Fruit fly (Drosophila melanogaster) whole organism, embryonic: Measurements from ENCODE around the gene DCTN1-p150.

Source experiments
- Antp ChIP-seq: fragments of 200-800 bp; sonication (Bioruptor generic); optimal IDR thresholded peaks from 3 replicates; lab custom pipeline; 2016; ENCODE audit warnings: missing biosample characterization, missing genetic modification characterization
- B-H1 ChIP-seq: fragments of 200-800 bp; sonication (Bioruptor generic); IDR thresholded peaks from 3 replicates; pipeline ENCODE4 v1.3.6; 2022; ENCODE audit warnings: missing biosample characterization, missing genetic modification characterization
- Blimp-1 ChIP-seq: fragments of 200-800 bp; sonication (Bioruptor generic); optimal IDR thresholded peaks from 3 replicates; lab custom pipeline; 2018; ENCODE audit warnings: missing biosample characterization, missing genetic modification characterization, mild to moderate bottlenecking, moderate library complexity, missing genetic modification reagents
- CG1024 ChIP-seq: fragments of 200-800 bp; sonication (Bioruptor generic); IDR thresholded peaks from 2 replicates; pipeline ENCODE4 v1.3.6; 2022; ENCODE audit warnings: missing biosample characterization, missing genetic modification characterization
- CG10543 ChIP-seq: fragments of 200-800 bp; sonication (Bioruptor generic); optimal IDR thresholded peaks from 3 replicates; lab custom pipeline; 2017; ENCODE audit warnings: missing biosample characterization, mild to moderate bottlenecking, missing genetic modification characterization, moderate library complexity
- CG11093 ChIP-seq: fragments of 200-800 bp; sonication (Bioruptor generic); IDR thresholded peaks from 3 replicates; pipeline ENCODE4 v1.3.6; 2022; ENCODE audit warnings: missing biosample characterization, missing genetic modification characterization
- CG11456 ChIP-seq: fragments of 200-800 bp; sonication (Bioruptor generic); IDR thresholded peaks from 3 replicates; pipeline ENCODE4 v1.3.6; 2022; ENCODE audit warnings: missing biosample characterization, missing genetic modification characterization
- CG14441 ChIP-seq: fragments of 200-800 bp; sonication (Bioruptor generic); IDR thresholded peaks from 2 replicates; pipeline ENCODE4 v1.3.6; 2022; ENCODE audit warnings: missing biosample characterization, missing genetic modification characterization
- CG15479 ChIP-seq: fragments of 200-800 bp; sonication (Bioruptor generic); optimal IDR thresholded peaks from 3 replicates; lab custom pipeline; 2019; ENCODE audit warnings: missing biosample characterization, mild to moderate bottlenecking, missing genetic modification characterization, moderate library complexity
- CG15601 ChIP-seq: fragments of 200-800 bp; sonication (Bioruptor generic); optimal IDR thresholded peaks from 3 replicates; lab custom pipeline; 2019; ENCODE audit warnings: missing biosample characterization, mild to moderate bottlenecking, missing genetic modification characterization, moderate library complexity
- CG18476 ChIP-seq: fragments of 200-800 bp; sonication (Bioruptor generic); optimal IDR thresholded peaks from 2 replicates; lab custom pipeline; 2016; ENCODE audit warnings: missing biosample characterization, mild to moderate bottlenecking, missing genetic modification characterization
- CG18619 ChIP-seq: fragments of 200-800 bp; sonication (Bioruptor generic); optimal IDR thresholded peaks from 3 replicates; lab custom pipeline; 2017; ENCODE audit warnings: missing biosample characterization, mild to moderate bottlenecking, missing genetic modification characterization
- CG18764 ChIP-seq: fragments of 200-800 bp; sonication (Bioruptor generic); optimal IDR thresholded peaks from 3 replicates; lab custom pipeline; 2016; ENCODE audit warnings: missing biosample characterization, missing genetic modification characterization
- CG2116 ChIP-seq: fragments of 200-800 bp; sonication (Bioruptor generic); optimal IDR thresholded peaks from 3 replicates; lab custom pipeline; 2018; ENCODE audit warnings: missing biosample characterization, mild to moderate bottlenecking, missing genetic modification characterization
- CG2678 ChIP-seq: fragments of 200-800 bp; sonication (Bioruptor generic); optimal IDR thresholded peaks from 3 replicates; lab custom pipeline; 2019; ENCODE audit warnings: missing biosample characterization, mild to moderate bottlenecking, missing genetic modification characterization, moderate library complexity
- CG30431 ChIP-seq: fragments of 200-800 bp; sonication (Bioruptor generic); optimal IDR thresholded peaks from 2 replicates; lab custom pipeline; 2017; ENCODE audit warnings: missing biosample characterization, missing genetic modification characterization
- CG8359 ChIP-seq: fragments of 200-800 bp; sonication (Bioruptor generic); optimal IDR thresholded peaks from 2 replicates; lab custom pipeline; 2017; ENCODE audit warnings: missing biosample characterization, mild to moderate bottlenecking, missing genetic modification characterization, borderline replicate concordance
- CG8944 ChIP-seq: fragments of 200-800 bp; sonication (Bioruptor generic); optimal IDR thresholded peaks from 3 replicates; lab custom pipeline; 2016; ENCODE audit warnings: missing biosample characterization, missing genetic modification characterization
- CrebB ChIP-seq: fragments of 200-800 bp; sonication (Bioruptor generic); optimal IDR thresholded peaks from 3 replicates; lab custom pipeline; 2018; ENCODE audit warnings: missing biosample characterization, mild to moderate bottlenecking, missing genetic modification characterization
- Dfd ChIP-seq, 2 experiments: fragments of >200 bp; optimal IDR thresholded peaks; 2 replicates each; lab custom pipeline; 2017; ENCODE audit warnings: missing biosample characterization in 2 of 2, missing genetic modification characterization in 2 of 2
- Dip3 ChIP-seq: fragments of 200-800 bp; sonication (Bioruptor generic); optimal IDR thresholded peaks from 3 replicates; lab custom pipeline; 2016; ENCODE audit warnings: missing biosample characterization, missing genetic modification characterization
- Dll ChIP-seq: fragments of 200-800 bp; sonication (Bioruptor generic); IDR thresholded peaks from 4 replicates; pipeline ENCODE4 v1.3.6; 2022; ENCODE audit warnings: missing biosample characterization, missing genetic modification characterization; ENCODE audit not compliant: partially characterized antibody
- Doc3 ChIP-seq: fragments of 200-800 bp; sonication (Bioruptor generic); IDR thresholded peaks from 3 replicates; pipeline ENCODE4 v1.3.6; 2022; ENCODE audit warnings: missing biosample characterization, missing genetic modification characterization; ENCODE audit not compliant: partially characterized antibody
- Gsc ChIP-seq: fragments of 200-800 bp; sonication (Bioruptor generic); IDR thresholded peaks from 2 replicates; pipeline ENCODE4 v1.3.6; 2022; ENCODE audit warnings: missing biosample characterization, missing genetic modification characterization
- H2.0 ChIP-seq: fragments of 200-800 bp; sonication (Bioruptor generic); IDR thresholded peaks from 2 replicates; pipeline ENCODE4 v1.3.6; 2022; ENCODE audit warnings: missing biosample characterization, missing genetic modification characterization
- Myb ChIP-seq: fragments of 200-800 bp; sonication (Bioruptor generic); optimal IDR thresholded peaks from 2 replicates; lab custom pipeline; 2016; ENCODE audit warnings: missing biosample characterization, missing genetic modification characterization
- Oaz ChIP-seq: fragments of 200-800 bp; sonication (Bioruptor generic); IDR thresholded peaks from 2 replicates; pipeline ENCODE4 v1.3.6; 2022; ENCODE audit warnings: missing biosample characterization, missing genetic modification characterization
- Sin3A ChIP-seq: fragments of >200 bp; optimal IDR thresholded peaks from 2 replicates; lab custom pipeline; 2018
- Sox102F ChIP-seq: fragments of 200-800 bp; sonication (Bioruptor generic); optimal IDR thresholded peaks from 2 replicates; lab custom pipeline; 2018; ENCODE audit warnings: missing biosample characterization, mild to moderate bottlenecking, missing genetic modification characterization, moderate library complexity
- TFAM ChIP-seq: fragments of 200-800 bp; sonication (Bioruptor generic); optimal IDR thresholded peaks from 2 replicates; lab custom pipeline; 2017; ENCODE audit warnings: missing biosample characterization, missing genetic modification characterization, inconsistent platforms
- Xrp1 ChIP-seq: fragments of 200-800 bp; sonication (Bioruptor generic); IDR thresholded peaks from 2 replicates; pipeline ENCODE4 v1.3.6; 2022; ENCODE audit warnings: missing biosample characterization, missing genetic modification characterization
- chinmo ChIP-seq: fragments of 200-800 bp; sonication (Bioruptor generic); IDR thresholded peaks from 4 replicates; pipeline ENCODE4 v1.3.6; 2022; ENCODE audit warnings: missing biosample characterization, missing genetic modification characterization; ENCODE audit not compliant: partially characterized antibody
- ci ChIP-seq: fragments of 200-800 bp; sonication (Bioruptor generic); IDR thresholded peaks from 3 replicates; pipeline ENCODE4 v1.3.6; 2022; ENCODE audit warnings: missing biosample characterization, missing genetic modification characterization
- cwo ChIP-seq: fragments of 200-800 bp; sonication (Bioruptor generic); optimal IDR thresholded peaks from 3 replicates; lab custom pipeline; 2017; ENCODE audit warnings: missing biosample characterization, missing genetic modification characterization, mild to moderate bottlenecking, moderate library complexity, missing genetic modification reagents
- dimm ChIP-seq: fragments of 200-800 bp; sonication (Bioruptor generic); IDR thresholded peaks from 2 replicates; pipeline ENCODE4 v1.3.6; 2022; ENCODE audit warnings: missing biosample characterization, missing genetic modification characterization
- dmrt99B ChIP-seq: fragments of 200-800 bp; sonication (Bioruptor generic); optimal IDR thresholded peaks from 2 replicates; lab custom pipeline; 2018; ENCODE audit warnings: missing biosample characterization, mild to moderate bottlenecking, missing genetic modification characterization, moderate library complexity
- ftz-f1 ChIP-seq: fragments of 200-800 bp; sonication (Bioruptor generic); optimal IDR thresholded peaks from 2 replicates; lab custom pipeline; 2016; ENCODE audit warnings: missing biosample characterization, missing genetic modification characterization
- fu2 ChIP-seq: fragments of 200-800 bp; sonication (Bioruptor generic); optimal IDR thresholded peaks from 2 replicates; lab custom pipeline; 2016; ENCODE audit warnings: missing biosample characterization, missing genetic modification characterization
- lov ChIP-seq, 2 experiments: fragments of 200-800 bp in 1 of 2; fragments of >200 bp in 1 of 2; sonication (Bioruptor generic) in 1 of 2; IDR thresholded peaks in 1 of 2; optimal IDR thresholded peaks in 1 of 2; 2 replicates in 1 of 2; 3 replicates in 1 of 2; pipeline versions ENCODE4 v1.3.6 to Lab custom; 2017 to 2022; ENCODE audit warnings: missing biosample characterization in 1 of 2, missing genetic modification characterization in 1 of 2
- pum ChIP-seq: fragments of 200-800 bp; sonication (Bioruptor generic); optimal IDR thresholded peaks from 2 replicates; lab custom pipeline; 2016; ENCODE audit warnings: missing biosample characterization, missing genetic modification characterization
- row ChIP-seq: fragments of 200-800 bp; sonication (Bioruptor generic); IDR thresholded peaks from 3 replicates; pipeline ENCODE4 v1.3.6; 2022; ENCODE audit warnings: missing biosample characterization, missing genetic modification characterization
- salm ChIP-seq: fragments of 200-800 bp; sonication (Bioruptor generic); optimal IDR thresholded peaks from 2 replicates; lab custom pipeline; 2018; ENCODE audit warnings: missing biosample characterization, mild to moderate bottlenecking, missing genetic modification characterization
- slp2 ChIP-seq: fragments of 200-800 bp; sonication (Bioruptor generic); optimal IDR thresholded peaks from 2 replicates; lab custom pipeline; 2016; ENCODE audit warnings: missing biosample characterization, missing genetic modification characterization
- sr ChIP-seq: fragments of 200-800 bp; sonication (Bioruptor generic); IDR thresholded peaks from 3 replicates; pipeline ENCODE4 v1.3.6; 2022; ENCODE audit warnings: missing biosample characterization, missing genetic modification characterization
- tll ChIP-seq, 2 experiments: fragments of 200-800 bp in 1 of 2; fragments of >200 bp in 1 of 2; sonication (Bioruptor generic) in 1 of 2; optimal IDR thresholded peaks; 2 replicates each; lab custom pipeline; 2017 to 2019; ENCODE audit warnings: missing biosample characterization in 2 of 2, missing genetic modification characterization in 2 of 2, mild to moderate bottlenecking in 1 of 2, moderate library complexity in 1 of 2
- tup ChIP-seq: fragments of 200-800 bp; sonication (Bioruptor generic); optimal IDR thresholded peaks from 2 replicates; lab custom pipeline; 2016; ENCODE audit warnings: missing biosample characterization, mild to moderate bottlenecking, missing genetic modification characterization, moderate library complexity
- zf30C ChIP-seq: fragments of 200-800 bp; sonication (Bioruptor generic); optimal IDR thresholded peaks from 3 replicates; lab custom pipeline; 2018; ENCODE audit warnings: missing biosample characterization, mild to moderate bottlenecking, missing genetic modification characterization

Gene DCTN1-p150

DNA sequence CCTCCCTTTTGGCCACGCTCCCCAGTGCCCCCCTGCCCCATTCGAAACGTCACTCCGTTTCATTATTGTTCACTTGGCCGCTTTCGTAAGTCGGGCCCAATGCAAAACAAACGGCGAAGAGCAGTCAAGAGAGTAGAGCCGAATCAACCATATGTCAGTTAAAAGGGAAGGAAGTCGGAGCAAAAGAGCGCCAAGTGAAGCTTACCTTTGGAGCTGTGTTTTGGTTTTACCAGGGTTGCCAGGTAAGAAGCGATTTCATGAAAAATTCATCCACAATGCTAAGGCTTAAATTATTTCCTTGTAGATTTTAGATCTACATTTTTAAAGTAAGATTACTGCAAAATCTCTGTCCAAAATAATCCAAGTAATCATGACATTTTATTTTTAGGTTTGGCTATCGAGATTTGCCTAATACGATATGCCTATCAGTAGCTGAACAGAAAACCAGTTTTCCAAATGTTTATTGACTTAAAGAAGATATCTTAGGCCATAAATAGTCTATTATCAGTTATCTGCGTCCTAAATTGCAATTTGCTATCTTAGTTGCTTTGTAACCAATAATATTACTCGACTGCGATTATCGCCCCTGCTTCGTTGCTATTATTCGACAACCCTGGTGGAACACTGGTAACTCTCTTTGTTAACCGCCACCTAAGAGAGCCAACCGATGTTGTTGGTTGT, 9.4 kb downstream of the DCTN1-p150 start (continued):
- TF ChIP-seq fu2 (GFP tag; lab: Kevin White, UChicago) (peak; percentile 91), Sin3A (lab: Kevin White, UChicago) (no peak), Antp (GFP tag; lab: Kevin White, UChicago) (peak; percentile 86), Blimp-1 (GFP tag; lab: Kevin White, UChicago) (peak; percentile 77), lov (optimal IDR thresholded peaks at IDR 0.05; lab: Kevin White, UChicago) (no peak), lov (GFP tag; IDR thresholded peaks at IDR 0.05; lab: Robert Waterston, UW) (0 out of 3 replicates have a peak, but pooled peaks have one; percentile 52), CrebB (tag; lab: Kevin White, UChicago) (peak; percentile 70), tll (GFP tag; optimal IDR thresholded peaks at IDR 0.05; lab: Kevin White, UChicago) (peak in 1 of 2 experiments; percentile 24), CG15479 (GFP tag; lab: Kevin White, UChicago) (peak; percentile 74), ci (GFP tag; lab: Robert Waterston, UW) (peak; percentile 42; the same call in 1 of the 3 replicates), row (GFP tag; lab: Robert Waterston, UW) (peak; percentile 85), Xrp1 (peak; percentile 75; the same call in 1 of the 2 replicates), CG2678 (tag; lab: Kevin White, UChicago) (peak; percentile 97), Dll (GFP tag; lab: Robert Waterston, UW) (no peak), tup (GFP tag; lab: Kevin White, UChicago) (peak; percentile 54), Doc3 (no peak), CG30431 (peak; percentile 75), sr (GFP tag; lab: Robert Waterston, UW) (no peak), CG15601 (peak; percentile 83), TFAM (GFP tag; lab: Kevin White, UChicago) (peak; percentile 60), cwo (GFP tag; lab: Kevin White, UChicago) (peak; percentile 86), CG18476 (GFP tag; lab: Kevin White, UChicago) (peak; percentile 86), B-H1 (peak; percentile 33; the same call in 1 of the 3 replicates), Dfd (GFP tag; optimal IDR thresholded peaks at IDR 0.05; lab: Kevin White, UChicago) (peak in 1 of 2 experiments; percentile 69), zf30C (GFP tag; lab: Kevin White, UChicago) (no peak), CG10543 (GFP tag; lab: Kevin White, UChicago) (peak; percentile 93), CG18764 (GFP tag; lab: Kevin White, UChicago) (peak; percentile 73), CG1024 (GFP tag; lab: Robert Waterston, UW) (no peak), H2.0 (GFP tag; lab: Robert Waterston, UW) (0 out of 2 replicates have a peak, but pooled peaks have one; percentile 42), CG11093 (peak; percentile 59; the same call in 2 of the 3 replicates), Oaz (GFP tag; lab: Robert Waterston, UW) (no peak), chinmo (peak; percentile 36; the same call in 1 of the 4 replicates), CG8359 (peak; percentile 74), Myb (peak; percentile 71), Sox102F (GFP tag; lab: Kevin White, UChicago) (peak; percentile 86), dmrt99B (tag; lab: Kevin White, UChicago) (peak; percentile 94), dimm (GFP tag; lab: Robert Waterston, UW) (no peak), pum (GFP tag; lab: Kevin White, UChicago) (peak; percentile 86), Gsc (no peak), Dip3 (GFP tag; lab: Kevin White, UChicago) (peak; percentile 81), slp2 (GFP tag; lab: Kevin White, UChicago) (peak; percentile 89), salm (tag; lab: Kevin White, UChicago) (peak; percentile 56), CG14441 (GFP tag; lab: Robert Waterston, UW) (peak; percentile 65), CG2116 (GFP tag; lab: Kevin White, UChicago) (peak; percentile 71), CG18619 (GFP tag; lab: Kevin White, UChicago) (peak; percentile 92), CG11456 (GFP tag; lab: Robert Waterston, UW) (peak; percentile 56), CG8944 (GFP tag; lab: Kevin White, UChicago) (peak; percentile 76), ftz-f1 (GFP tag; lab: Kevin White, UChicago) (no peak)
- TF ChIP-seq, all 482 proteins: peak for 365
